Fruit fly (Drosophila melanogaster) whole organism, adult: Measurements from ENCODE around the gene dpp.
A peak's percentile ranks its signal among the peaks of the same experiment; 100 is the strongest.

ENCODE experiments used
- CG11617 ChIP-seq: fragments of 200-800 bp; sonication (Bioruptor generic); optimal IDR thresholded peaks from 2 replicates; lab custom pipeline; 2017; ENCODE audit warnings: mild to moderate bottlenecking, missing biosample characterization, missing genetic modification reagents, missing genetic modification characterization
- CG12768 ChIP-seq: fragments of 200-800 bp; sonication (Bioruptor generic); optimal IDR thresholded peaks from 2 replicates; lab custom pipeline; 2017; ENCODE audit warnings: missing biosample characterization, missing genetic modification characterization, mild to moderate bottlenecking, moderate library complexity, missing genetic modification reagents
- CG14711 ChIP-seq: fragments of 200-800 bp; sonication (Bioruptor generic); optimal IDR thresholded peaks from 2 replicates; lab custom pipeline; 2018; ENCODE audit warnings: missing biosample characterization, mild to moderate bottlenecking, missing genetic modification characterization, moderate library complexity
- CG1620 ChIP-seq: fragments of 200-800 bp; sonication (Bioruptor generic); optimal IDR thresholded peaks from 2 replicates; lab custom pipeline; 2016; ENCODE audit warnings: missing biosample characterization, missing genetic modification characterization
- CG33017 ChIP-seq: fragments of 200-800 bp; sonication (Bioruptor generic); optimal IDR thresholded peaks from 2 replicates; lab custom pipeline; 2018; ENCODE audit warnings: missing biosample characterization, mild to moderate bottlenecking, missing genetic modification characterization, moderate library complexity
- CG5204 ChIP-seq: fragments of 200-800 bp; sonication (Bioruptor generic); optimal IDR thresholded peaks from 2 replicates; lab custom pipeline; 2016; ENCODE audit warnings: missing biosample characterization, missing genetic modification characterization
- CG7045 ChIP-seq: fragments of 200-800 bp; sonication (Bioruptor generic); optimal IDR thresholded peaks from 2 replicates; lab custom pipeline; 2017; ENCODE audit warnings: missing biosample characterization, mild to moderate bottlenecking, missing genetic modification characterization
- CG7101 ChIP-seq: fragments of 200-800 bp; sonication (Bioruptor generic); optimal IDR thresholded peaks from 2 replicates; lab custom pipeline; 2018; ENCODE audit warnings: missing biosample characterization, mild to moderate bottlenecking, missing genetic modification characterization, moderate library complexity
- Clk ChIP-seq: fragments of 200-800 bp; sonication (Bioruptor generic); optimal IDR thresholded peaks from 2 replicates; lab custom pipeline; 2017; ENCODE audit warnings: missing biosample characterization, missing genetic modification characterization
- Crg-1 ChIP-seq: fragments of 200-800 bp; sonication (Bioruptor generic); optimal IDR thresholded peaks from 2 replicates; lab custom pipeline; 2016; ENCODE audit warnings: missing biosample characterization, missing genetic modification characterization
- Hr96 ChIP-seq: fragments of 200-800 bp; sonication (Bioruptor generic); optimal IDR thresholded peaks from 2 replicates; lab custom pipeline; 2016; ENCODE audit warnings: missing biosample characterization, missing genetic modification characterization
- Mnt ChIP-seq: fragments of 200-800 bp; sonication (Bioruptor generic); optimal IDR thresholded peaks from 2 replicates; lab custom pipeline; 2016; ENCODE audit warnings: missing biosample characterization, mild to moderate bottlenecking, missing genetic modification characterization
- bab1 ChIP-seq: fragments of 200-800 bp; sonication (Bioruptor generic); optimal IDR thresholded peaks from 3 replicates; lab custom pipeline; 2019; ENCODE audit warnings: missing biosample characterization, mild to moderate bottlenecking, missing genetic modification characterization, moderate library complexity
- cic ChIP-seq: fragments of 200-800 bp; sonication (Bioruptor generic); optimal IDR thresholded peaks from 2 replicates; lab custom pipeline; 2017; ENCODE audit warnings: missing biosample characterization, mild to moderate bottlenecking, missing genetic modification characterization, moderate library complexity
- cnc ChIP-seq, 2 experiments: fragments of >200 bp; optimal IDR thresholded peaks; 2 replicates each; lab custom pipeline; 2017
- kay ChIP-seq: fragments of 200-800 bp; sonication (Bioruptor generic); peaks from one replicate; lab custom pipeline; 2016; ENCODE audit warnings: missing biosample characterization, missing genetic modification characterization, borderline replicate concordance
- ovo ChIP-seq: fragments of 200-800 bp; sonication (Bioruptor generic); optimal IDR thresholded peaks from 2 replicates; lab custom pipeline; 2016; ENCODE audit warnings: missing biosample characterization, missing genetic modification characterization
- pad ChIP-seq: fragments of 200-800 bp; sonication (Bioruptor generic); optimal IDR thresholded peaks from 3 replicates; lab custom pipeline; 2017; ENCODE audit warnings: missing biosample characterization, missing genetic modification characterization, mild to moderate bottlenecking, moderate library complexity, missing genetic modification reagents
- tj ChIP-seq: fragments of 200-800 bp; sonication (Bioruptor generic); optimal IDR thresholded peaks from 3 replicates; lab custom pipeline; 2017; ENCODE audit warnings: missing biosample characterization, mild to moderate bottlenecking, missing genetic modification characterization, moderate library complexity
- toe ChIP-seq: fragments of 200-800 bp; sonication (Bioruptor generic); optimal IDR thresholded peaks from 2 replicates; lab custom pipeline; 2016; ENCODE audit warnings: missing biosample characterization, missing genetic modification characterization

The dpp gene

dm6 chr2L:2425652-2426192, 2.5 kb upstream of the dpp start:
- TF ChIP-seq kay, result no peak
- no peak for TF ChIP-seq CG5204 (GFP tag; lab: Kevin White, UChicago)

- TF ChIP-seq CG5204 (GFP tag; lab: Kevin White, UChicago) (peak; percentile 62), Hr96 (peak; percentile 8), CG7045 (GFP tag; lab: Kevin White, UChicago) (peak; percentile 72), toe (GFP tag; lab: Kevin White, UChicago) (no peak), CG33017 (tag; lab: Kevin White, UChicago) (peak; percentile 41)
Measured at dm6 chr2L:2426444-2427188, 1.6 kb upstream of the dpp start.

DNA sequence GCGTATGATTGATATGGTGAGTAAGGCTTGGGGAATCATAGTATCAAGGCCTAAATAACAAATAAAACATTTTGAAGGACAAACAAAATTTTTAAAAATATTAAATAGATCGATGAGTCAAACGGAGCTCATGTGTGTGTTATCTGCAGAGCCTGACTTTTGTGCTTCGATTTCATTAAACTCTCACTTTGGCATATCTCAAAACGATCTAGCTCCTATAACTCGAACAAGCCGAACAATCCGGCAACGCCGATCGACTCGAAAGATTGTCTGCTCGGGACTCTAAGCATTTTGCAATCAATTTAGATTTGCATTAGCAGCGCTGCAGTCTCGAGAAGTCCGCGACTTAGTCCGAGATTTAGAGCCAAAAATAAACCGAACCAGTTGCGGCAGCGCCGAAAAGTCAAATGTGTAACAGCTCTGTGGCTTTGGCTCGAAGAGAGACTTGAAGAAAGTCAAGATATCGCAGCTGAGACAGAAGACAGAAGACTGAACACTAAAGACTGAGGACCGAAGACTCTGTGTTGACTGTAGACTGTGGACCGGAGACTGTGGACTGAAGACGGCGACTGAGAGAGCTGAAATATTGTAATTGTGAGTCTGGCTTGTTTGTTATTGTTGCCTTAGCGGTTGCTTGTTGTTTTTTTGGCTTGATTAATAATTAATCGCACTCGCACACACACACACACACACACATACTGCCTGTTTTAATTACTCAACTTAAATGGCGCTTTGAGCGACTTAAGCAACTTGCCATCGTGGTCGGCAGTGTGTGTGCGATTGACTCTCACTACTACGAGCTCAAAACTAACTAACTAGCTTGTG, 576 bp upstream of the dpp start:
- no peak for TF ChIP-seq CG7101 (tag; lab: Kevin White, UChicago)
- TF ChIP-seq cic (GFP tag; lab: Kevin White, UChicago), result peak; percentile 7
- TF ChIP-seq Crg-1, result no peak
- peak; percentile 43 for TF ChIP-seq CG12768

dm6 chr2L:2429588-2429987, 1.4 kb downstream of the dpp start:
- TF ChIP-seq CG14711 (no peak), kay (peak; percentile 52)

dm6 chr2L:2430251-2430650, 2.1 kb downstream of the dpp start:
- no peak for TF ChIP-seq CG7101 (tag; lab: Kevin White, UChicago)
- no peak for TF ChIP-seq Clk (GFP tag; lab: Kevin White, UChicago)
- TF ChIP-seq toe (GFP tag; lab: Kevin White, UChicago), result no peak

- TF ChIP-seq CG7101 (tag; lab: Kevin White, UChicago), result no peak
Measured at dm6 chr2L:2432809-2433493, 4.8 kb downstream of the dpp start.

dm6 chr2L:2433494-2434054, 5.4 kb downstream of the dpp start:
- peak; percentile 48 for TF ChIP-seq toe (GFP tag; lab: Kevin White, UChicago)
- TF ChIP-seq CG33017 (tag; lab: Kevin White, UChicago), result peak; percentile 72
- TF ChIP-seq CG12768, result peak; percentile 57
- TF ChIP-seq pad (GFP tag; lab: Kevin White, UChicago), result no peak
- TF ChIP-seq CG1620 (GFP tag; lab: Kevin White, UChicago), result no peak
- peak; percentile 60 for TF ChIP-seq CG7101 (tag; lab: Kevin White, UChicago)
- TF ChIP-seq CG11617 (GFP tag; lab: Kevin White, UChicago), result no peak
- TF ChIP-seq cnc (optimal IDR thresholded peaks at IDR 0.05; lab: Kevin White, UChicago), result no peak
- peak; percentile 20 for TF ChIP-seq Clk (GFP tag; lab: Kevin White, UChicago)
- peak; percentile 42 for TF ChIP-seq CG14711
- peak; percentile 74 for TF ChIP-seq CG7045 (GFP tag; lab: Kevin White, UChicago)
- TF ChIP-seq tj (GFP tag; lab: Kevin White, UChicago), result peak; percentile 10
- TF ChIP-seq Hr96, result peak; percentile 55
- TF ChIP-seq bab1 (GFP tag; lab: Kevin White, UChicago), result no peak
- no peak for TF ChIP-seq ovo (GFP tag; lab: Kevin White, UChicago)
- TF ChIP-seq kay, result peak; percentile 45
- no peak for TF ChIP-seq cic (GFP tag; lab: Kevin White, UChicago)
- TF ChIP-seq CG5204 (GFP tag; lab: Kevin White, UChicago), result peak; percentile 72
- no peak for TF ChIP-seq Crg-1
- no peak for TF ChIP-seq Mnt (GFP tag; lab: Kevin White, UChicago)
